Worm (Caenorhabditis elegans) whole organism, late embryonic: Measurements from ENCODE around the gene lron-13.

Source experiments
- C08G9.2 ChIP-seq: sonication (generic microtip); optimal IDR thresholded peaks from 2 replicates; lab custom pipeline; 2016; ENCODE audit warnings: mild to moderate bottlenecking, missing genetic modification characterization, moderate library complexity, missing compliant biosample characterization
- ama-1 ChIP-seq: fragments of 150-350 bp; optimal IDR thresholded peaks from 2 replicates; lab custom pipeline; 2014
- ceh-18 ChIP-seq: sonication (generic microtip); optimal IDR thresholded peaks from 2 replicates; lab custom pipeline; 2016; ENCODE audit warnings: missing genetic modification characterization, missing compliant biosample characterization
- ceh-9 ChIP-seq: sonication (generic microtip); optimal IDR thresholded peaks from 2 replicates; lab custom pipeline; 2016; ENCODE audit warnings: mild to moderate bottlenecking, missing genetic modification characterization, inconsistent platforms, missing compliant biosample characterization
- dmd-4 ChIP-seq: sonication (generic microtip); optimal IDR thresholded peaks from 2 replicates; lab custom pipeline; 2016; ENCODE audit warnings: borderline replicate concordance, missing genetic modification characterization, missing compliant biosample characterization
- elt-2 ChIP-seq: sonication (generic microtip); optimal IDR thresholded peaks from 2 replicates; lab custom pipeline; 2016; ENCODE audit warnings: missing genetic modification reagents, missing genetic modification characterization, missing compliant biosample characterization
- fkh-10 ChIP-seq: fragments of 150-350 bp; optimal IDR thresholded peaks from 2 replicates; lab custom pipeline; 2014; ENCODE audit warnings: missing biosample characterization, missing genetic modification reagents, missing genetic modification characterization
- hlh-13 ChIP-seq: fragments of 200-800 bp; sonication (Bioruptor generic); optimal IDR thresholded peaks from 2 replicates; lab custom pipeline; 2018; ENCODE audit warnings: mild to moderate bottlenecking, missing genetic modification characterization, missing compliant biosample characterization
- hlh-15 ChIP-seq: sonication (generic microtip); optimal IDR thresholded peaks from 2 replicates; lab custom pipeline; 2016; ENCODE audit warnings: missing genetic modification characterization, missing compliant biosample characterization
- hlh-30 ChIP-seq: sonication (generic microtip); optimal IDR thresholded peaks from 2 replicates; lab custom pipeline; 2017; ENCODE audit warnings: antibody characterized with exemption, missing genetic modification characterization, missing compliant biosample characterization; ENCODE audit not compliant: insufficient read depth
- pros-1 ChIP-seq: fragments of 150-350 bp; optimal IDR thresholded peaks from 2 replicates; lab custom pipeline; 2014; ENCODE audit warnings: missing biosample characterization, missing genetic modification reagents, missing genetic modification characterization
- rnt-1 ChIP-seq: sonication (generic microtip); optimal IDR thresholded peaks from 2 replicates; lab custom pipeline; 2016; ENCODE audit warnings: missing genetic modification characterization, missing compliant biosample characterization

- no peak for TF ChIP-seq hlh-15 (tag; lab: Kevin White, UChicago)
- TF ChIP-seq ceh-18 (tag; lab: Kevin White, UChicago) = no peak
- no peak for TF ChIP-seq dmd-4
- TF ChIP-seq rnt-1 (tag; lab: Kevin White, UChicago) = no peak
- TF ChIP-seq pros-1 = no peak
- no peak for TF ChIP-seq elt-2 (tag; lab: Kevin White, UChicago)
- TF ChIP-seq ama-1 (lab: Kevin White, UChicago) = no peak
- TF ChIP-seq C08G9.2 = no peak
- no peak for TF ChIP-seq ceh-9
- TF ChIP-seq fkh-10 (GFP tag; lab: Kevin White, UChicago) = no peak
- TF ChIP-seq hlh-13 (GFP tag; lab: Kevin White, UChicago) = no peak
- TF ChIP-seq hlh-30 = no peak
These were observed 22.7 kb downstream of the lron-13 start for ce11 chrIII:13549960-13550359.
